Fruit fly (Drosophila melanogaster) whole organism, wandering third instar larva: Measurements from ENCODE around the gene CG10513.

ENCODE experiments used
- Abd-B ChIP-seq: fragments of >200 bp; optimal IDR thresholded peaks from 2 replicates; lab custom pipeline; 2017; ENCODE audit warnings: missing biosample characterization, missing genetic modification characterization
- CG9705 ChIP-seq: fragments of 200-800 bp; sonication (Bioruptor generic); optimal IDR thresholded peaks from 2 replicates; lab custom pipeline; 2018; ENCODE audit warnings: missing biosample characterization, mild to moderate bottlenecking, missing genetic modification characterization
- CrebA ChIP-seq: fragments of 200-800 bp; sonication (Bioruptor generic); optimal IDR thresholded peaks from 2 replicates; lab custom pipeline; 2016; ENCODE audit warnings: missing biosample characterization, mild to moderate bottlenecking, missing genetic modification characterization, borderline replicate concordance
- Dfd ChIP-seq: fragments of >200 bp; optimal IDR thresholded peaks from 2 replicates; lab custom pipeline; 2017; ENCODE audit warnings: missing biosample characterization, missing genetic modification characterization
- GATAd ChIP-seq: sonication (Bioruptor generic); optimal IDR thresholded peaks from 2 replicates; lab custom pipeline; 2016; ENCODE audit warnings: missing biosample characterization, missing genetic modification characterization
- HLH106 ChIP-seq: fragments of 200-800 bp; optimal IDR thresholded peaks from 3 replicates; lab custom pipeline; 2019; ENCODE audit warnings: missing biosample characterization, mild to moderate bottlenecking, missing genetic modification characterization, moderate library complexity
- Hnf4 ChIP-seq: fragments of 200-800 bp; sonication (Bioruptor generic); optimal IDR thresholded peaks from 2 replicates; lab custom pipeline; 2016; ENCODE audit warnings: missing biosample characterization, mild to moderate bottlenecking, missing genetic modification characterization
- Hr78 ChIP-seq: fragments of >200 bp; optimal IDR thresholded peaks from 2 replicates; lab custom pipeline; 2017; ENCODE audit warnings: missing biosample characterization, missing genetic modification characterization
- Hr83 ChIP-seq: fragments of 200-300 bp; sonication (Bioruptor generic); optimal IDR thresholded peaks from 2 replicates; lab custom pipeline; 2016; ENCODE audit warnings: missing biosample characterization, mild to moderate bottlenecking, missing genetic modification characterization, moderate library complexity; ENCODE audit not compliant: poor library complexity, severe bottlenecking
- Jra ChIP-seq: sonication (Bioruptor generic); optimal IDR thresholded peaks from 2 replicates; lab custom pipeline; 2016; ENCODE audit warnings: missing biosample characterization, missing genetic modification characterization
- Mio ChIP-seq: sonication (Bioruptor generic); optimal IDR thresholded peaks from 2 replicates; lab custom pipeline; 2016; ENCODE audit warnings: missing biosample characterization, missing genetic modification characterization
- Myc ChIP-seq: fragments of >200 bp; optimal IDR thresholded peaks from 2 replicates; lab custom pipeline; 2017
- N ChIP-seq: fragments of >200 bp; optimal IDR thresholded peaks from 2 replicates; lab custom pipeline; 2018; ENCODE audit warnings: missing biosample characterization, missing external identifiers, missing genetic modification characterization
- OdsH ChIP-seq: fragments of 200-800 bp; sonication (Bioruptor generic); optimal IDR thresholded peaks from 2 replicates; lab custom pipeline; 2016; ENCODE audit warnings: missing biosample characterization, mild to moderate bottlenecking, missing genetic modification characterization
- Rel ChIP-seq, 2 experiments: fragments of 200-800 bp; sonication (Bioruptor generic) in 1 of 2; optimal IDR thresholded peaks; 2 replicates in 1 of 2; 3 replicates in 1 of 2; lab custom pipeline; 2016 to 2019; ENCODE audit warnings: mild to moderate bottlenecking in 2 of 2, missing biosample characterization in 2 of 2, missing genetic modification characterization in 2 of 2, moderate library complexity in 1 of 2
- Sp1 ChIP-seq: fragments of 200-800 bp; sonication (Bioruptor generic); optimal IDR thresholded peaks from 3 replicates; lab custom pipeline; 2019; ENCODE audit warnings: missing biosample characterization, mild to moderate bottlenecking, missing genetic modification characterization, moderate library complexity
- Vsx2 ChIP-seq: fragments of 200-300, 225-300 bp; sonication (Bioruptor generic); optimal IDR thresholded peaks from 2 replicates; lab custom pipeline; 2018; ENCODE audit warnings: missing biosample characterization, missing genetic modification characterization; ENCODE audit not compliant: partially characterized antibody
- br ChIP-seq: fragments of 200-800 bp; sonication (Bioruptor generic); optimal IDR thresholded peaks from 2 replicates; lab custom pipeline; 2016; ENCODE audit warnings: missing biosample characterization, missing genetic modification characterization
- brk ChIP-seq: fragments of 200-800 bp; sonication (Bioruptor generic); optimal IDR thresholded peaks from 2 replicates; lab custom pipeline; 2016; ENCODE audit warnings: missing biosample characterization, mild to moderate bottlenecking, missing genetic modification characterization
- dl ChIP-seq, 2 experiments: fragments of 175-275, 200-275 bp in 1 of 2; fragments of 200-275 bp in 1 of 2; sonication (Bioruptor generic); optimal IDR thresholded peaks; lab custom pipeline; 2018; ENCODE audit warnings: mild to moderate bottlenecking in 2 of 2, missing biosample characterization in 2 of 2, missing genetic modification characterization in 2 of 2, moderate library complexity in 2 of 2; ENCODE audit not compliant: partially characterized antibody in 2 of 2, insufficient read depth in 1 of 2
- dmrt93B ChIP-seq: fragments of 200-800 bp; sonication (Bioruptor generic); optimal IDR thresholded peaks from 2 replicates; lab custom pipeline; 2018; ENCODE audit warnings: missing biosample characterization, mild to moderate bottlenecking, missing genetic modification characterization
- ey ChIP-seq: fragments of 200-800 bp; sonication (Bioruptor generic); optimal IDR thresholded peaks from 2 replicates; lab custom pipeline; 2016; ENCODE audit warnings: missing biosample characterization, missing genetic modification characterization
- foxo ChIP-seq, 2 experiments: fragments of 200-800 bp; sonication (Bioruptor generic); optimal IDR thresholded peaks; 2 replicates in 1 of 2; 3 replicates in 1 of 2; lab custom pipeline; 2016 to 2017; ENCODE audit warnings: missing biosample characterization in 2 of 2, missing genetic modification characterization in 2 of 2
- fru ChIP-seq: fragments of 200-800 bp; sonication (Bioruptor generic); optimal IDR thresholded peaks from 3 replicates; lab custom pipeline; 2016; ENCODE audit warnings: missing biosample characterization, mild to moderate bottlenecking, missing genetic modification characterization
- h ChIP-seq: fragments of 200-800 bp; sonication (Bioruptor generic); optimal IDR thresholded peaks from 3 replicates; lab custom pipeline; 2016; ENCODE audit warnings: missing biosample characterization, mild to moderate bottlenecking, missing genetic modification characterization
- jim ChIP-seq: fragments of 175-275, 200-325 bp; sonication (Bioruptor generic); optimal IDR thresholded peaks from 2 replicates; lab custom pipeline; 2016; ENCODE audit warnings: missing biosample characterization, mild to moderate bottlenecking, missing genetic modification characterization
- lola ChIP-seq: fragments of >200 bp; optimal IDR thresholded peaks from 2 replicates; lab custom pipeline; 2017; ENCODE audit warnings: missing biosample characterization, missing genetic modification characterization
- pan ChIP-seq: fragments of >200 bp; optimal IDR thresholded peaks from 2 replicates; lab custom pipeline; 2017
- rgr ChIP-seq: fragments of 200-800 bp; sonication (Bioruptor generic); optimal IDR thresholded peaks from 3 replicates; lab custom pipeline; 2016; ENCODE audit warnings: missing biosample characterization, mild to moderate bottlenecking, missing genetic modification characterization
- sage ChIP-seq: fragments of 200-800 bp; sonication (Bioruptor generic); optimal IDR thresholded peaks from 2 replicates; lab custom pipeline; 2016; ENCODE audit warnings: missing biosample characterization, mild to moderate bottlenecking, missing genetic modification characterization
- sv ChIP-seq: fragments of 200-800 bp; sonication (Bioruptor generic); optimal IDR thresholded peaks from 3 replicates; lab custom pipeline; 2016; ENCODE audit warnings: missing biosample characterization, missing genetic modification characterization
- tai ChIP-seq: sonication (Bioruptor generic); optimal IDR thresholded peaks from 2 replicates; lab custom pipeline; 2016; ENCODE audit warnings: missing biosample characterization, missing genetic modification characterization
- usp ChIP-seq: fragments of >200 bp; optimal IDR thresholded peaks from 2 replicates; lab custom pipeline; 2017; ENCODE audit warnings: missing biosample characterization, missing genetic modification characterization
- woc ChIP-seq: sonication (Bioruptor generic); optimal IDR thresholded peaks from 2 replicates; lab custom pipeline; 2016; ENCODE audit warnings: missing biosample characterization, mild to moderate bottlenecking, missing genetic modification characterization

Gene CG10513

DNA sequence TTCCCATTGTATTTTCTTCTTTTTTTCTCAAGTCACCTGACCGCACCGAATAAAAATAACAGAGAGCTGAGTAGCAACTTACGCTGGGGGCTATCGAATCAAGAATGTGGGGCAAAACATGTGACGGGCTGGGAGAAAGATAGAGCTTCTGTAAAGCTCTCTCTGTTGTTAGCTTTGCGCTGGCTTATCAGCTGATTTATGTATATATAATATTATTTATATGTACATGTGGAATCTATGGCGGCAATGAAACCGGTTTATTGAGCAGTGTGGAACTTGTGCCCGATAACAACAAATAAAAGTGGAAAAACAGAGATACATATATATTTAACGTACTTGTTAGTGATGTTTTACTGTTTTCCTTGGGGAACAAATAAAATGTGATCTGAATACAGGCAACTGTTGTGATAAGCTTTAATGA lies 15.9 kb upstream of the CG10513 start, which contains the start of gene CG31098:
TSS of gene CG31098 (minus strand) at position 114 of the 421 bp plus-strand sequence.
- TF ChIP-seq OdsH (GFP tag; lab: Kevin White, UChicago) (peak; percentile 16), h (GFP tag; lab: Kevin White, UChicago) (peak; percentile 64), CrebA (GFP tag; lab: Kevin White, UChicago) (peak; percentile 93), Rel (GFP tag; optimal IDR thresholded peaks at IDR 0.05; lab: Kevin White, UChicago) (peak; percentile 85), Rel (tag; optimal IDR thresholded peaks at IDR 0.05; lab: Kevin White, UChicago) (no peak), Myc (lab: Kevin White, UChicago) (no peak), Vsx2 (GFP tag; lab: Kevin White, UChicago) (no peak), sage (GFP tag; lab: Kevin White, UChicago) (peak; percentile 67), brk (GFP tag; lab: Kevin White, UChicago) (peak; percentile 74), rgr (GFP tag; lab: Kevin White, UChicago) (peak; percentile 21), N (GFP tag; lab: Kevin White, UChicago) (no peak), GATAd (no peak)

DNA sequence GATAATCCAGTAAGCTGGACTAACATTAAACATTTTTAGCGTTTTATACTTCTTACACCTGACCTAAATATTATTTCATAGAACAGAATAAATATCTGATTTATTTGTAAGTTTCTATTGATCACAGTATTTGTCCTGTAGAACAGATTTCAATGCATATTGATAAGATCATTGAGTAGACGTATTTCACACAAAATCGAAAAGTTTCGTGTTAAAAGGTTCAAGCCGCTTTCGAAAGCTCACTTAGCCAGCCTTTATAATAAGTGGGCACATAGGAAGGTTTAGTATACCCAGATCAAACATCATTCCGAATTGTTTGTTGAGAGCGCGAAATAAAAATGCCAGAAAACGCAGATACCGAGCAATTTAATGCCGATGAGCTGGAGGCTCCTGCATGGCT lies 12.6 kb upstream of the CG10513 start, which contains the start of gene CG11893:
TSS of gene CG11893 (plus strand) at position 301 of the 400 bp plus-strand sequence.
- no peak for TF ChIP-seq GATAd
- no peak for TF ChIP-seq rgr (GFP tag; lab: Kevin White, UChicago)
- TF ChIP-seq Myc (lab: Kevin White, UChicago), result no peak
- TF ChIP-seq foxo (GFP tag; optimal IDR thresholded peaks at IDR 0.05; lab: Kevin White, UChicago), result no peak
- no peak for TF ChIP-seq h (GFP tag; lab: Kevin White, UChicago)
- TF ChIP-seq CrebA (GFP tag; lab: Kevin White, UChicago), result no peak
- no peak for TF ChIP-seq Hr78 (GFP tag; lab: Kevin White, UChicago)
- TF ChIP-seq sv (GFP tag; lab: Kevin White, UChicago), result no peak
- TF ChIP-seq lola, result no peak
- no peak for TF ChIP-seq Mio
- no peak for TF ChIP-seq usp (GFP tag; lab: Kevin White, UChicago)

DNA sequence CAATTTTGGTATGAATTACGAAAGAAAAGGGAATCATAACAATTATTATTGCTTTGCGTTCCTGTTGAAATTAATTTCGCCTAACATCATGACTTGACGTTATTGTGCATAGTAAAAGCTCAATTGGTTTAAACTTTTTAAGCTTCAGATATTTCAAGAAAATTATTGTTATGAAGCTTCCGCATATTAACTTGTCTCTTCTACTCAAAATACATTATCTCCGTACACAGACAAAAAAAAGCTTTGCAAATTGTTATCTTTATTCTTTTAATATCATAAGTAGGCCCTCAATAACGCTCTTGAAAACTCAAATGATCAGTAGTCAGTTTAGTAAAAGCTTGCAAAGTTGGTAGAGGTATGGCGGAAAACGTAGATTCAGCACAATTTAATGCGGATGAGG lies 10.1 kb upstream of the CG10513 start, which contains the start of gene CG13658:
TSS of gene CG13658 (plus strand) at position 347 of the 400 bp plus-strand sequence.
- no peak for TF ChIP-seq rgr (GFP tag; lab: Kevin White, UChicago)
- TF ChIP-seq Hnf4 (GFP tag; lab: Kevin White, UChicago), result no peak
- TF ChIP-seq Jra (GFP tag; lab: Kevin White, UChicago), result no peak
- no peak for TF ChIP-seq N (GFP tag; lab: Kevin White, UChicago)
- TF ChIP-seq br (GFP tag; lab: Kevin White, UChicago), result no peak
- no peak for TF ChIP-seq pan (lab: Kevin White, UChicago)
- no peak for TF ChIP-seq Abd-B (GFP tag; lab: Kevin White, UChicago)
- no peak for TF ChIP-seq GATAd

DNA sequence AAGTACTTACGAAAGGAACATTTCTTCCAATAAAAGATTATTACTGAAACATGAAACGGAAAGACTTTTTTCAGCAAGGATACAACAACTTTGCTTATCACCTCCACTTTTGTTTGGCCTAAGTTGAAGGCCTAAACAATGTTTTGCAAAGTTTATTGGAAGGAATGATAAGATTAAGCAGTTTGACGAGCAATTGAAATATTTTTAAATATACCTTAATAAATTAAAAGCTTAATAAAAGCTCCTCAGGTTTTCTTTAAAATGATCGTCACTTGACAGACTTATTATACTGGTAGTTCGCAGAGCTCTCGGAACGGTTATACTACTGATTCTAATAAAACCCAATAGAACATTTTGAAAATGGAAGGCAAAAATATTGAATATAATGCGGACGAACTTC lies 8.2 kb upstream of the CG10513 start, which contains the start of gene CG31104:
TSS of gene CG31104 (plus strand) at position 301 of the 400 bp plus-strand sequence.
- TF ChIP-seq HLH106 (tag; lab: Kevin White, UChicago) (no peak), GATAd (no peak), Dfd (no peak), pan (lab: Kevin White, UChicago) (no peak), CrebA (GFP tag; lab: Kevin White, UChicago) (no peak), N (GFP tag; lab: Kevin White, UChicago) (no peak), lola (no peak), dl (GFP tag; optimal IDR thresholded peaks at IDR 0.05; lab: Kevin White, UChicago; ENCODE audit: insufficient read depth in 1 of 2, partially characterized antibody in 2 of 2) (no peak), sv (GFP tag; lab: Kevin White, UChicago) (no peak), jim (GFP tag; lab: Kevin White, UChicago) (no peak)

DNA sequence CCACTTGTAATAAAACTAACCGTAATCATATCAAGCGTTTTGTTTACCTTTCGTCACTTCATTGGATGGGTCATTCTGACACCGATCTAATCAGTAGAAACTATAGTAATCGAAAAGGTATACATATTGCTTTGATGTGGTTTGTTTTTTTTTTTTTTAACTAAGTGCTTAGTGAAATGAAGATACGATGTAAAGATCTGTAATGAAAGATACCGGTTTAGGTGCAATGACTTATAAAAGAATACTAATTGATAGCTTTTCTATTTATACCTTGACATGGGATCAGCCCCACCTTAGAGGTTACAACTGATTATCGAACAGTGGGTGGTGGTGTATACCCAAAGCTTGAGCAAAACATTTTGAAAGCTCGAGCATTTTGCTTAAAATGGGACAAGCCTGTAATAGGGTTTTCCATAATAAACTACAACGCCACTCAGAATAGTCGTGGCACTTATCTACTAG lies 6.2 kb upstream of the CG10513 start, which contains the start of gene CG31300:
TSS of gene CG31300 (plus strand) at position 412 of the 462 bp plus-strand sequence.
- TF ChIP-seq Dfd (no peak), Abd-B (GFP tag; lab: Kevin White, UChicago) (no peak)

DNA sequence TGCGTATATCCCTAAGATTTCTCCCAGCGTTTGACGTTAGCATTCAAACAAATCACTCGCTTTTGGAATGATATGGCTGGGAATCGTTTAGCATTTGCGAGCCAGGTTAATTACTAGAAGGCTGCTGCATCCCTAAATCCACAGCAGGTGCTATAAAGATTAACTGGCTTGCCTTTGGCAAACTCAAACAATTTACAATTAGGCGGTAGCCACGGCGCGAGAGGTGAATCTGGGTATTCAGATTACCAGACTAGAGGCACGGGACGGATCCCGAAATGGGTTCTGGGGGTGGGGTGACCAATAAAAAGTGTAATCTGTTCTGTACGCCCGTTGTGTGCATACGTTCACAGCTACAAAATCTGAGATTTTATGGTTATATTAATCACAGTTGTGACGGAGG lies 4.2 kb upstream of the CG10513 start, which contains the start of gene CG11892:
TSS of gene CG11892 (plus strand) at position 384 of the 400 bp plus-strand sequence.
- peak; percentile 50 for TF ChIP-seq fru (GFP tag; lab: Kevin White, UChicago)
- no peak for TF ChIP-seq h (GFP tag; lab: Kevin White, UChicago)
- TF ChIP-seq Vsx2 (GFP tag; lab: Kevin White, UChicago), result no peak
- no peak for TF ChIP-seq lola
- no peak for TF ChIP-seq ey (GFP tag; lab: Kevin White, UChicago)
- peak; percentile 47 for TF ChIP-seq OdsH (GFP tag; lab: Kevin White, UChicago)
- TF ChIP-seq pan (lab: Kevin White, UChicago), result no peak
- TF ChIP-seq rgr (GFP tag; lab: Kevin White, UChicago), result peak; percentile 36
- peak; percentile 57 for TF ChIP-seq br (GFP tag; lab: Kevin White, UChicago)
- TF ChIP-seq sage (GFP tag; lab: Kevin White, UChicago), result no peak
- TF ChIP-seq usp (GFP tag; lab: Kevin White, UChicago), result no peak
- no peak for TF ChIP-seq dmrt93B
- TF ChIP-seq CG9705 (GFP tag; lab: Kevin White, UChicago), result no peak
- TF ChIP-seq Hr83 (GFP tag; lab: Kevin White, UChicago), result peak; percentile 51
- no peak for TF ChIP-seq Rel (GFP tag; optimal IDR thresholded peaks at IDR 0.05; lab: Kevin White, UChicago)
- TF ChIP-seq Rel (tag; optimal IDR thresholded peaks at IDR 0.05; lab: Kevin White, UChicago), result no peak
- no peak for TF ChIP-seq Jra (GFP tag; lab: Kevin White, UChicago)
- no peak for TF ChIP-seq Abd-B (GFP tag; lab: Kevin White, UChicago)
- TF ChIP-seq tai (GFP tag; lab: Kevin White, UChicago), result no peak
- no peak for TF ChIP-seq CrebA (GFP tag; lab: Kevin White, UChicago)
- TF ChIP-seq N (GFP tag; lab: Kevin White, UChicago), result no peak
- peak; percentile 24 for TF ChIP-seq Hnf4 (GFP tag; lab: Kevin White, UChicago)
- peak; percentile 55 for TF ChIP-seq Sp1 (GFP tag; lab: Kevin White, UChicago)
- no peak for TF ChIP-seq dl (GFP tag; optimal IDR thresholded peaks at IDR 0.05; lab: Kevin White, UChicago; ENCODE audit: insufficient read depth in 1 of 2, partially characterized antibody in 2 of 2)
- TF ChIP-seq woc, result no peak
